Fruit fly (Drosophila melanogaster) whole organism, embryonic: ENCODE results near the gene ATPsynD.
A peak's percentile ranks its signal among the peaks of the same experiment; 100 is the strongest.

Experiments used
- Antp ChIP-seq: fragments of 200-800 bp; sonication (Bioruptor generic); optimal IDR thresholded peaks from 3 replicates; lab custom pipeline; 2016; ENCODE audit warnings: missing biosample characterization, missing genetic modification characterization
- CG11560 ChIP-seq: fragments of 200-800 bp; sonication (Bioruptor generic); IDR thresholded peaks from 3 replicates; pipeline ENCODE4 v1.3.6; 2022; ENCODE audit warnings: missing biosample characterization, missing genetic modification characterization
- CG12299 ChIP-seq: fragments of 200-800 bp; sonication (Bioruptor generic); optimal IDR thresholded peaks from 2 replicates; lab custom pipeline; 2018; ENCODE audit warnings: missing biosample characterization, mild to moderate bottlenecking, missing genetic modification characterization
- CG13287 ChIP-seq: fragments of 200-800 bp; sonication (Bioruptor generic); IDR thresholded peaks from 2 replicates; pipeline ENCODE4 v1.3.6; 2022; ENCODE audit warnings: missing biosample characterization, missing genetic modification characterization; ENCODE audit not compliant: partially characterized antibody
- CG14050 ChIP-seq: fragments of 200-800 bp; sonication (Bioruptor generic); IDR thresholded peaks from 3 replicates; pipeline ENCODE4 v1.3.6; 2022; ENCODE audit warnings: missing biosample characterization, missing genetic modification characterization
- CG16779 ChIP-seq: fragments of 200-800 bp; sonication (Bioruptor generic); IDR thresholded peaks from 2 replicates; pipeline ENCODE4 v1.3.6; 2022; ENCODE audit warnings: missing biosample characterization, missing genetic modification characterization
- CG17186 ChIP-seq: fragments of 200-800 bp; sonication (Bioruptor generic); optimal IDR thresholded peaks from 3 replicates; lab custom pipeline; 2017; ENCODE audit warnings: missing biosample characterization, missing genetic modification reagents, missing genetic modification characterization
- CG17385 ChIP-seq: fragments of 200-800 bp; sonication (Bioruptor generic); optimal IDR thresholded peaks from 3 replicates; lab custom pipeline; 2018; ENCODE audit warnings: missing biosample characterization, mild to moderate bottlenecking, missing genetic modification characterization
- CG18619 ChIP-seq: fragments of 200-800 bp; sonication (Bioruptor generic); optimal IDR thresholded peaks from 3 replicates; lab custom pipeline; 2017; ENCODE audit warnings: missing biosample characterization, mild to moderate bottlenecking, missing genetic modification characterization
- CG2120 ChIP-seq: fragments of 200-800 bp; sonication (Bioruptor generic); optimal IDR thresholded peaks from 3 replicates; lab custom pipeline; 2016; ENCODE audit warnings: missing biosample characterization, missing genetic modification characterization
- CG31388 ChIP-seq: fragments of 200-800 bp; sonication (Bioruptor generic); optimal IDR thresholded peaks from 2 replicates; lab custom pipeline; 2016; ENCODE audit warnings: missing biosample characterization, missing genetic modification characterization
- CG31441 ChIP-seq: fragments of 200-800 bp; sonication (Bioruptor generic); IDR thresholded peaks from 2 replicates; pipeline ENCODE4 v1.3.6; 2022; ENCODE audit warnings: missing biosample characterization, missing genetic modification characterization
- CG32532 ChIP-seq: fragments of 200-800 bp; sonication (Bioruptor generic); IDR thresholded peaks from 2 replicates; pipeline ENCODE4 v1.3.6; 2022; ENCODE audit warnings: missing biosample characterization, missing genetic modification characterization
- CG34422 ChIP-seq: fragments of 200-800 bp; sonication (Bioruptor generic); IDR thresholded peaks from 3 replicates; pipeline ENCODE4 v1.3.6; 2022; ENCODE audit warnings: missing biosample characterization, missing genetic modification characterization
- CG42726 ChIP-seq: fragments of 200-800 bp; sonication (Bioruptor generic); IDR thresholded peaks from 2 replicates; pipeline ENCODE4 v1.3.6; 2022; ENCODE audit warnings: missing biosample characterization, missing genetic modification characterization; ENCODE audit not compliant: partially characterized antibody
- CG4360 ChIP-seq: fragments of 200-800 bp; sonication (Bioruptor generic); IDR thresholded peaks from 2 replicates; pipeline ENCODE4 v1.3.6; 2022; ENCODE audit warnings: missing biosample characterization, missing genetic modification characterization
- CG5180 ChIP-seq: fragments of 200-800 bp; sonication (Bioruptor generic); optimal IDR thresholded peaks from 3 replicates; lab custom pipeline; 2017; ENCODE audit warnings: missing biosample characterization, missing genetic modification characterization, mild to moderate bottlenecking, moderate library complexity, missing genetic modification reagents
- CG6765 ChIP-seq: fragments of 200-800 bp; sonication (Bioruptor generic); optimal IDR thresholded peaks from 3 replicates; lab custom pipeline; 2017; ENCODE audit warnings: missing biosample characterization, mild to moderate bottlenecking, missing genetic modification characterization
- CG7839 ChIP-seq: fragments of 200-800 bp; sonication (Bioruptor generic); optimal IDR thresholded peaks from 3 replicates; lab custom pipeline; 2018; ENCODE audit warnings: missing biosample characterization, mild to moderate bottlenecking, missing genetic modification characterization, moderate library complexity
- CTCF ChIP-seq: fragments of 200-800 bp; sonication (Bioruptor generic); optimal IDR thresholded peaks from 2 replicates; lab custom pipeline; 2017; ENCODE audit warnings: missing biosample characterization, mild to moderate bottlenecking, missing genetic modification characterization, moderate library complexity
- Chrac-16 ChIP-seq: fragments of 200-800 bp; sonication (Bioruptor generic); optimal IDR thresholded peaks from 3 replicates; lab custom pipeline; 2016; ENCODE audit warnings: missing biosample characterization, missing genetic modification characterization
- Dip2 ChIP-seq: fragments of 200-800 bp; sonication (Bioruptor generic); IDR thresholded peaks from 2 replicates; pipeline ENCODE4 v1.3.6; 2022; ENCODE audit warnings: missing biosample characterization, missing genetic modification characterization
- HLHmδ ChIP-seq: fragments of 200-800 bp; sonication (Bioruptor generic); optimal IDR thresholded peaks from 2 replicates; lab custom pipeline; 2018; ENCODE audit warnings: missing biosample characterization, mild to moderate bottlenecking, missing genetic modification characterization, moderate library complexity
- Lim3 ChIP-seq: fragments of 200-800 bp; sonication (Bioruptor generic); IDR thresholded peaks from 2 replicates; pipeline ENCODE4 v1.3.6; 2022; ENCODE audit warnings: missing biosample characterization, missing genetic modification characterization
- MBD-R2 ChIP-seq: fragments of 200-800 bp; sonication (Bioruptor generic); IDR thresholded peaks from 2 replicates; pipeline ENCODE4 v1.3.6; 2022; ENCODE audit warnings: missing biosample characterization, missing genetic modification characterization
- Mrtf ChIP-seq: fragments of 200-800 bp; sonication (Bioruptor generic); IDR thresholded peaks from 3 replicates; pipeline ENCODE4 v1.3.6; 2022; ENCODE audit warnings: missing biosample characterization, missing genetic modification characterization
- Nf-YA ChIP-seq: fragments of 200-800 bp; sonication (Bioruptor generic); IDR thresholded peaks from 2 replicates; pipeline ENCODE4 v1.3.6; 2022; ENCODE audit warnings: missing biosample characterization, missing genetic modification characterization
- Pdp1 ChIP-seq, 2 experiments: fragments of 200-800 bp; sonication (Bioruptor generic); optimal IDR thresholded peaks; 3 replicates each; lab custom pipeline; 2016; ENCODE audit warnings: missing biosample characterization in 2 of 2, missing genetic modification characterization in 2 of 2, mild to moderate bottlenecking in 1 of 2, moderate library complexity in 1 of 2
- Spps ChIP-seq: fragments of 200-800 bp; sonication (Bioruptor generic); optimal IDR thresholded peaks from 2 replicates; lab custom pipeline; 2018; ENCODE audit warnings: missing biosample characterization, mild to moderate bottlenecking, missing genetic modification characterization
- bab2 ChIP-seq: fragments of 200-800 bp; sonication (Bioruptor generic); optimal IDR thresholded peaks from 2 replicates; lab custom pipeline; 2016; ENCODE audit warnings: missing biosample characterization, missing genetic modification characterization
- cg ChIP-seq: fragments of 200-800 bp; sonication (Bioruptor generic); optimal IDR thresholded peaks from 3 replicates; lab custom pipeline; 2019; ENCODE audit warnings: missing biosample characterization, mild to moderate bottlenecking, missing genetic modification characterization, moderate library complexity
- chm ChIP-seq: fragments of 200-800 bp; sonication (Bioruptor generic); IDR thresholded peaks from 2 replicates; pipeline ENCODE4 v1.3.6; 2022; ENCODE audit warnings: missing biosample characterization, missing genetic modification characterization
- chn ChIP-seq: fragments of 200-800 bp; sonication (Bioruptor generic); optimal IDR thresholded peaks from 2 replicates; lab custom pipeline; 2016; ENCODE audit warnings: missing biosample characterization, missing genetic modification characterization
- cwo ChIP-seq: fragments of 200-800 bp; sonication (Bioruptor generic); optimal IDR thresholded peaks from 3 replicates; lab custom pipeline; 2017; ENCODE audit warnings: missing biosample characterization, missing genetic modification characterization, mild to moderate bottlenecking, moderate library complexity, missing genetic modification reagents
- disco-r ChIP-seq: fragments of 200-800 bp; sonication (Bioruptor generic); optimal IDR thresholded peaks from 2 replicates; lab custom pipeline; 2016; ENCODE audit warnings: missing biosample characterization, missing genetic modification characterization
- dpn ChIP-seq, 2 experiments: fragments of 200-800 bp; sonication (Bioruptor generic); optimal IDR thresholded peaks; 3 replicates each; lab custom pipeline; 2016; ENCODE audit warnings: missing biosample characterization in 2 of 2, missing genetic modification characterization in 2 of 2
- ems ChIP-seq: fragments of 200-800 bp; sonication (Bioruptor generic); optimal IDR thresholded peaks from 3 replicates; lab custom pipeline; 2016; ENCODE audit warnings: missing biosample characterization, missing genetic modification characterization
- exex ChIP-seq: fragments of 200-800 bp; sonication (Bioruptor generic); optimal IDR thresholded peaks from 4 replicates; lab custom pipeline; 2018; ENCODE audit warnings: missing biosample characterization, mild to moderate bottlenecking, missing genetic modification characterization, moderate library complexity
- fd3F ChIP-seq: fragments of 200-800 bp; sonication (Bioruptor generic); optimal IDR thresholded peaks from 2 replicates; lab custom pipeline; 2018; ENCODE audit warnings: missing biosample characterization, mild to moderate bottlenecking, missing genetic modification characterization, moderate library complexity
- gsb-n ChIP-seq: fragments of 200-800 bp; sonication (Bioruptor generic); optimal IDR thresholded peaks from 3 replicates; lab custom pipeline; 2018; ENCODE audit warnings: missing biosample characterization, mild to moderate bottlenecking, missing genetic modification characterization
- gt ChIP-seq: fragments of 200-800 bp; sonication (Bioruptor generic); IDR thresholded peaks from 2 replicates; pipeline ENCODE4 v1.3.6; 2022; ENCODE audit warnings: missing biosample characterization, missing genetic modification characterization
- jumu ChIP-seq: fragments of 200-800 bp; sonication (Bioruptor generic); optimal IDR thresholded peaks from 3 replicates; lab custom pipeline; 2016; ENCODE audit warnings: missing biosample characterization, missing genetic modification characterization
- kah ChIP-seq: fragments of 200-800 bp; sonication (Bioruptor generic); optimal IDR thresholded peaks from 2 replicates; lab custom pipeline; 2018; ENCODE audit warnings: missing biosample characterization, mild to moderate bottlenecking, missing genetic modification characterization
- odd ChIP-seq: fragments of 200-800 bp; sonication (Bioruptor generic); optimal IDR thresholded peaks from 2 replicates; lab custom pipeline; 2017; ENCODE audit warnings: missing biosample characterization, mild to moderate bottlenecking, missing genetic modification characterization
- pho ChIP-seq: fragments of 200-800 bp; sonication (Bioruptor generic); optimal IDR thresholded peaks from 2 replicates; lab custom pipeline; 2016; ENCODE audit warnings: missing biosample characterization, missing genetic modification characterization
- run ChIP-seq: fragments of 200-800 bp; sonication (Bioruptor generic); optimal IDR thresholded peaks from 3 replicates; lab custom pipeline; 2018; ENCODE audit warnings: missing biosample characterization, mild to moderate bottlenecking, missing genetic modification characterization
- so ChIP-seq: fragments of 200-800 bp; sonication (Bioruptor generic); IDR thresholded peaks from 3 replicates; pipeline ENCODE4 v1.3.6; 2022; ENCODE audit warnings: missing biosample characterization, missing genetic modification characterization
- ssp ChIP-seq: fragments of 200-800 bp; sonication (Bioruptor generic); IDR thresholded peaks from 2 replicates; pipeline ENCODE4 v1.3.6; 2022; ENCODE audit warnings: missing biosample characterization, missing genetic modification characterization
- stc ChIP-seq: fragments of 200-800 bp; sonication (Bioruptor generic); IDR thresholded peaks from 2 replicates; pipeline ENCODE4 v1.3.6; 2022; ENCODE audit warnings: missing biosample characterization, missing genetic modification characterization
- sug ChIP-seq: fragments of 200-800 bp; optimal IDR thresholded peaks from 2 replicates; lab custom pipeline; 2019; ENCODE audit warnings: missing biosample characterization, mild to moderate bottlenecking, missing genetic modification characterization, moderate library complexity
- trem ChIP-seq: fragments of 200-800 bp; optimal IDR thresholded peaks from 3 replicates; lab custom pipeline; 2019; ENCODE audit warnings: missing biosample characterization, mild to moderate bottlenecking, missing genetic modification characterization, moderate library complexity

Gene ATPsynD

dm6 chr3R:19093127-19093812 lies 1.5 kb upstream of the ATPsynD start (continued):
- TF ChIP-seq CG4360 (GFP tag; lab: Robert Waterston, UW): no peak
- no peak for TF ChIP-seq gt (GFP tag; lab: Robert Waterston, UW)
- TF ChIP-seq pho (GFP tag; lab: Kevin White, UChicago): no peak
- TF ChIP-seq Dip2 (GFP tag; lab: Robert Waterston, UW): no peak
- TF ChIP-seq CG13287 (GFP tag; lab: Robert Waterston, UW): no peak
- TF ChIP-seq trem: no peak
- TF ChIP-seq kah (GFP tag; lab: Kevin White, UChicago): no peak
- TF ChIP-seq cwo (GFP tag; lab: Kevin White, UChicago): no peak
- TF ChIP-seq CG2120 (GFP tag; lab: Kevin White, UChicago): peak; percentile 49
- TF ChIP-seq Pdp1 (GFP tag; optimal IDR thresholded peaks at IDR 0.05; lab: Kevin White, UChicago): no peak
- TF ChIP-seq HLHmδ (GFP tag; lab: Kevin White, UChicago): no peak
- no peak for TF ChIP-seq Chrac-16 (GFP tag; lab: Kevin White, UChicago)
- TF ChIP-seq CTCF: no peak
- TF ChIP-seq ems (GFP tag; lab: Kevin White, UChicago): peak; percentile 8
- peak; percentile 20 for TF ChIP-seq fd3F (GFP tag; lab: Kevin White, UChicago)
- TF ChIP-seq CG31441 (GFP tag; lab: Robert Waterston, UW): no peak
- peak; percentile 35 for TF ChIP-seq CG17385
- TF ChIP-seq jumu (GFP tag; lab: Kevin White, UChicago): no peak
- no peak for TF ChIP-seq CG17186 (GFP tag; lab: Kevin White, UChicago)
- TF ChIP-seq Antp (GFP tag; lab: Kevin White, UChicago): no peak
- no peak for TF ChIP-seq MBD-R2
- TF ChIP-seq chn (GFP tag; lab: Kevin White, UChicago): peak; percentile 15
- peak; percentile 60; the same call in 1 of the 2 replicates for TF ChIP-seq CG32532 (GFP tag; lab: Robert Waterston, UW)
- TF ChIP-seq CG12299 (tag; lab: Kevin White, UChicago): no peak
- TF ChIP-seq Lim3 (GFP tag; lab: Robert Waterston, UW): no peak
- TF ChIP-seq cg (GFP tag; lab: Kevin White, UChicago): no peak
- TF ChIP-seq stc (GFP tag; lab: Robert Waterston, UW): no peak
- TF ChIP-seq so (GFP tag; lab: Robert Waterston, UW): no peak
- no peak for TF ChIP-seq CG16779 (GFP tag; lab: Robert Waterston, UW)
- peak; percentile 10 for TF ChIP-seq Spps (tag; lab: Kevin White, UChicago)
- no peak for TF ChIP-seq CG42726 (GFP tag; lab: Robert Waterston, UW)
- no peak for TF ChIP-seq ssp (GFP tag; lab: Robert Waterston, UW)
- TF ChIP-seq CG14050 (GFP tag; lab: Robert Waterston, UW): no peak
- TF ChIP-seq exex (tag; lab: Kevin White, UChicago): no peak
- TF ChIP-seq CG11560 (tag; lab: Robert Waterston, UW): no peak
- peak in 1 of 2 experiments; percentile 29 for TF ChIP-seq dpn (GFP tag; optimal IDR thresholded peaks at IDR 0.05; lab: Kevin White, UChicago)
- peak; percentile 56; the same call in 1 of the 2 replicates for TF ChIP-seq chm (GFP tag; lab: Robert Waterston, UW)
- 0 out of 2 replicates have a peak, but pooled peaks have one; percentile 22 for TF ChIP-seq Nf-YA
- TF ChIP-seq odd (GFP tag; lab: Kevin White, UChicago): no peak
- peak; percentile 42 for TF ChIP-seq CG7839 (tag; lab: Kevin White, UChicago)
- no peak for TF ChIP-seq run
- TF ChIP-seq bab2 (GFP tag; lab: Kevin White, UChicago): no peak
- peak; percentile 55 for TF ChIP-seq CG5180 (GFP tag; lab: Kevin White, UChicago)
- TF ChIP-seq CG6765 (GFP tag; lab: Kevin White, UChicago): no peak
- TF ChIP-seq CG31388 (GFP tag; lab: Kevin White, UChicago): no peak
- 0 out of 3 replicates have a peak, but pooled peaks have one; percentile 49 for TF ChIP-seq Mrtf (GFP tag; lab: Robert Waterston, UW)
- no peak for TF ChIP-seq sug
- TF ChIP-seq disco-r (GFP tag; lab: Kevin White, UChicago): no peak
- 0 out of 3 replicates have a peak, but pooled peaks have one; percentile 18 for TF ChIP-seq CG34422
- peak; percentile 25 for TF ChIP-seq CG18619 (GFP tag; lab: Kevin White, UChicago)
- TF ChIP-seq gsb-n: no peak
